Worm (Caenorhabditis elegans): ENCODE results near the gene dmd-5.

Gene dmd-5

DNA sequence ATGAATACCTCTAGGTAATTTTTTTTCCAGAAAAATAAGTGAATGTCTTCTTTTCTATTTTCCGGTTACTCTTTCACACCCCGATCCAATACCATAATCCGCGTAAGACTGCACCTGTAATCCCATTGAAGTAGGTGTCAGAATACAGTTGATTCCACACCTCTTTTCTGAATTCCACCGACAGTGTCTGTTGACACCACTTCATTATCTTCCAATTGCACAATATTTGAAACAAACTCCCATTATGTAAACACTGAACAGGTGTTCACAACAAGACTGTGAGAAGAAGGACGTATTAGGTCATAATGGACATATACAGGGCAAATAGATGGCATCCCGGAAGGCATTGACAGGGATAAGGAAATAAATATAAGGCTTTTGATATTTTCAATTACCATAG is 3.4 kb upstream of the dmd-5 start:
- TF ChIP-seq nhr-12 (tag; optimal IDR thresholded peaks at IDR 0.05) (no peak), nhr-76 (tag; optimal IDR thresholded peaks at IDR 0.05) (no peak), lin-13 (tag; optimal IDR thresholded peaks at IDR 0.05) (no peak), nhr-2 (tag; optimal IDR thresholded peaks at IDR 0.05) (peak; percentile 94), tbx-8 (GFP tag; optimal IDR thresholded peaks at IDR 0.05) (no peak), bed-3 (GFP tag; optimal IDR thresholded peaks at IDR 0.05) (no peak), nhr-28 (tag; optimal IDR thresholded peaks at IDR 0.05) (no peak)

DNA sequence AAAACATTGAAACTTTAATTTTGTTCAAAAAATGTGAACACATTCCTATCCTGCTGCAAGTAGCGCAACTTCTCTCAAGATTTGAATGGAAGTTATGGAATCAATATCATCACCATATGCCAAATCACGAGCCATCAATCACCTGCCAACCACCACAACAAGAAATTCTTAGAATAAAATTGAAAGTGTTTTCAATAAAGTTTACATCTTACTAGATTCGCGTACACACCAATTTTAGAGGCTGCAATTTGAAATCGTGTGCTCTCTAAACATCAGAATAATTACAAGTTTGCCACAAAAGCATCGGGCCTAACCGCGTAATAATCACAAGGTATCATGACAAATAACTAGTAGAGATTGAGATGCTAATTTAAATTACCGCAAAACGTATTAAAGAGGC is 859 bp upstream of the dmd-5 start:
- TF ChIP-seq zip-8 (tag; optimal IDR thresholded peaks at IDR 0.05) (no peak), tbx-8 (GFP tag; optimal IDR thresholded peaks at IDR 0.05) (no peak), drap-1 (GFP tag; optimal IDR thresholded peaks at IDR 0.05) (no peak), sptf-1 (tag; optimal IDR thresholded peaks at IDR 0.05) (no peak), ham-2 (GFP tag; optimal IDR thresholded peaks at IDR 0.05) (no peak), blmp-1 (tag; optimal IDR thresholded peaks at IDR 0.05) (no peak)

DNA sequence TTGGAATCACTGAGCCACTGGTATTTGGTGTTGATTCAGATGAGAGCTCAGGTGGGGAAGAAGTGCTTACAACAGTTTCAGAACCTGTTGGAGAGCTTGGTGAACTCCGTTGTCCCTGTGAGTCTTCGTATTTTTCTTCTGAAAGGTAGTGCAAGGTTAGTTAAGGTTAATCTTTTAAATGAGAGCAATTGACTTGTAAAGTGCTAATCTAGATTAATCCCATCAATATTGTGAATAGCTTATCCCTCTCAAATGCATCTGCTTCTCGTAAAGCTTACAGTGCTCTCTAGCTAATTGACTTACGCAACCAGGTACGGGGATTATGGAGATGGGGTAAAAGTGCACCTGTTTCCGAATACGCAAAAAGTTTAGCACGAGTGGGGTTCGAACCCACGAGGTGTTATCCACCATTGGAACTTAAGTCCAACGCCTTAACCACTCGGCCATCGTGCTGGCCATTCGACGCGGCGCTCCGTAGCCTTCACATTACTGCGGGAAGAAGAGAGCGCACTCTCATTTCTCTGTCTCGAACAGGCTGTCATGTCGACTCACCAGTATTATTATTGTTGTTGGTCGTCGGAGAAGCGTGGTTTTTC is 1.4 kb downstream of the dmd-5 start:
- TF ChIP-seq flh-1 (GFP tag; optimal IDR thresholded peaks at IDR 0.05) (no peak), pha-4 (tag; optimal IDR thresholded peaks at IDR 0.05) (no peak), unc-120 (tag; optimal IDR thresholded peaks at IDR 0.05; ENCODE audit: poor library complexity, severe bottlenecking) (peak; percentile 56), sptf-1 (tag; optimal IDR thresholded peaks at IDR 0.05) (peak; percentile 85), unc-39 (tag; optimal IDR thresholded peaks at IDR 0.05) (no peak), drap-1 (GFP tag; optimal IDR thresholded peaks at IDR 0.05) (peak; percentile 82), cnd-1 (tag; optimal IDR thresholded peaks at IDR 0.05) (peak; percentile 43), mab-5 (tag; optimal IDR thresholded peaks at IDR 0.05) (no peak), hlh-1 (tag; optimal IDR thresholded peaks at IDR 0.05) (peak; percentile 7), ceh-43 (GFP tag; optimal IDR thresholded peaks at IDR 0.05) (peak; percentile 9), mep-1 (tag; optimal IDR thresholded peaks at IDR 0.05) (no peak), ham-2 (GFP tag; optimal IDR thresholded peaks at IDR 0.05) (peak; percentile 82), bed-3 (GFP tag; optimal IDR thresholded peaks at IDR 0.05) (peak; percentile 34), sem-2 (GFP tag; optimal IDR thresholded peaks at IDR 0.05) (peak; percentile 47), nhr-12 (tag; optimal IDR thresholded peaks at IDR 0.05) (no peak), M03D4.4 (tag; optimal IDR thresholded peaks at IDR 0.05) (peak; percentile 78), blmp-1 (tag; optimal IDR thresholded peaks at IDR 0.05) (no peak), nhr-2 (tag; optimal IDR thresholded peaks at IDR 0.05) (peak; percentile 70), lin-32 (GFP tag; optimal IDR thresholded peaks at IDR 0.05) (peak; percentile 57), mls-2 (tag; optimal IDR thresholded peaks at IDR 0.05) (peak; percentile 87), lsy-2 (tag; optimal IDR thresholded peaks at IDR 0.05) (no peak), lin-13 (tag; optimal IDR thresholded peaks at IDR 0.05) (no peak), zip-8 (tag; optimal IDR thresholded peaks at IDR 0.05) (peak; percentile 10), ceh-83 (GFP tag; optimal IDR thresholded peaks at IDR 0.05) (peak; percentile 62), nhr-237 (tag; optimal IDR thresholded peaks at IDR 0.05) (no peak), ces-1 (GFP tag; optimal IDR thresholded peaks at IDR 0.05) (peak; percentile 36)

DNA sequence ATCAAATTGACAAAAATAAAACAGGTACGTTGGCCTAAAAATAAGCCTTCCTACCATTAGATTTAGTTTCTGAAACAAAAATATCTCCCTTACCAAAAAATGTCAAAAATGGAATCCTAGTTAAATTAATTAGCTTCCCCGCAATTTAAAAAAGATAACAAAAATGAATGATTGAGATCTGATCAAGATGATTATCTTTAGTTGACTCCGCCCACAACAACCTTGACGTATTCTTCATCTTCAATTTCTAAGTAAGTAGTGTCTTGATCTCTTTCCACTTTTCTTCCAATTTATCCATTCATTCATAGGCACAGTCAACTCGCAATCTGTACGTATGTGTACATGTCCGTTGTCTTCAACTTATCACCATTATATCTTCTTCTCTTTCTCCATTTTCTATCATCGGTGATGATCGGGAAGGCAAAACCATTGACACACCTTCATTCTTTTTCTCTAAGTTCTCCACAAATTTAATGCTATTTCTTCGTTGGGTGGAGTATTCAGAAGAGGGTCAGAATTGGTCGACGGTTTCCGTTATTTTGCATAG is 5.7 kb downstream of the dmd-5 start:
- no peak for TF ChIP-seq lsy-2 (tag; optimal IDR thresholded peaks at IDR 0.05)
- peak; percentile 86 for TF ChIP-seq elt-1 (tag; optimal IDR thresholded peaks at IDR 0.05; ENCODE audit: borderline replicate concordance, insufficient read depth)

DNA sequence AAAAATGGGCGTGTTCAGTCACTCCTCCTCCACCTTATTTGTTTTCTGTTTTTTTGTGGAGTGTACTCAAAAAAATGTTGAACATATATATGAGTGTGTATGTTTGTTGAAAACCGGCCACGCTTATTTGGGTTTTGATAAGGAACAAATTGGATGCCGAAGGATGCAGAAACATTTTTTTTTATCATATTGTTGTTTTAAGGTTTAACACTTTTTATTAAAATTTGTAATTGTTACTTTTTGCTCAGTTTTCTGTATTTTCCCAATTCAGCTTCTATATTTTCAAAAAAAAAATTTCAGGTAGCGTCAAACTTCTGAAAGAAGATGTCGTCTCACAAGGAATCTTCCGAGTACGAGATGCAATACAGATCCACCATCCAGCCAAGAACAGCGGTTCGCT is 8.7 kb downstream of the dmd-5 start, which contains the start of gene ifb-1:
ifb-1 (plus strand) TSS at position 301 of the 400 bp plus-strand sequence.
- TF ChIP-seq snpc-4 (tag; optimal IDR thresholded peaks at IDR 0.05) = no peak
- TF ChIP-seq ham-2 (GFP tag; optimal IDR thresholded peaks at IDR 0.05) = no peak
- no peak for TF ChIP-seq blmp-1 (tag; optimal IDR thresholded peaks at IDR 0.05)
- no peak for TF ChIP-seq M03D4.4 (tag; optimal IDR thresholded peaks at IDR 0.05)

Measured in whole organism, mixed stage, embryonic.